Worm (Caenorhabditis elegans) whole organism, late embryonic: Measurements from ENCODE around the gene bre-3.

ENCODE experiments used
- C08G9.2 ChIP-seq: sonication (generic microtip); optimal IDR thresholded peaks from 2 replicates; lab custom pipeline; 2016; ENCODE audit warnings: mild to moderate bottlenecking, missing genetic modification characterization, moderate library complexity, missing compliant biosample characterization
- C38D4.7 ChIP-seq: fragments of 200-800 bp; sonication (Bioruptor generic); optimal IDR thresholded peaks from 2 replicates; lab custom pipeline; 2018; ENCODE audit warnings: mild to moderate bottlenecking, missing genetic modification characterization, moderate library complexity, missing compliant biosample characterization
- K02D7.2 ChIP-seq: sonication (generic microtip); optimal IDR thresholded peaks from 2 replicates; lab custom pipeline; 2017; ENCODE audit warnings: mild to moderate bottlenecking, missing genetic modification characterization, missing compliant biosample characterization
- K09A11.1 ChIP-seq: sonication (generic microtip); optimal IDR thresholded peaks from 2 replicates; lab custom pipeline; 2017; ENCODE audit warnings: antibody characterized with exemption, mild to moderate bottlenecking, missing genetic modification characterization, missing compliant biosample characterization; ENCODE audit not compliant: insufficient read depth
- T23F11.4 ChIP-seq: fragments of 200-800 bp; sonication (Bioruptor generic); optimal IDR thresholded peaks from 2 replicates; lab custom pipeline; 2018; ENCODE audit warnings: mild to moderate bottlenecking, missing genetic modification characterization, missing compliant biosample characterization
- Y22D7AL.16 ChIP-seq: sonication (generic microtip); optimal IDR thresholded peaks from 2 replicates; lab custom pipeline; 2016; ENCODE audit warnings: missing genetic modification characterization, missing compliant biosample characterization
- ahr-1 ChIP-seq: sonication (generic microtip); optimal IDR thresholded peaks from 2 replicates; lab custom pipeline; 2016; ENCODE audit warnings: missing genetic modification characterization, missing compliant biosample characterization
- ceh-19 ChIP-seq: fragments of 200-800 bp; sonication (Bioruptor generic); optimal IDR thresholded peaks from 2 replicates; lab custom pipeline; 2018; ENCODE audit warnings: mild to moderate bottlenecking, missing genetic modification characterization, missing compliant biosample characterization
- ceh-2 ChIP-seq: sonication (generic microtip); optimal IDR thresholded peaks from 2 replicates; lab custom pipeline; 2016; ENCODE audit warnings: missing genotype, missing genetic modification characterization, missing compliant biosample characterization
- ceh-22 ChIP-seq: sonication (generic microtip); optimal IDR thresholded peaks from 2 replicates; lab custom pipeline; 2017; ENCODE audit warnings: missing biosample characterization, missing genetic modification characterization
- ceh-34 ChIP-seq: sonication (generic microtip); optimal IDR thresholded peaks from 2 replicates; lab custom pipeline; 2016; ENCODE audit warnings: mild to moderate bottlenecking, missing genetic modification characterization, missing compliant biosample characterization
- ceh-45 ChIP-seq: fragments of 200-800 bp; sonication (Bioruptor generic); IDR thresholded peaks from 2 replicates; pipeline ENCODE4 v1.3.6; 2022; ENCODE audit warnings: missing genetic modification reagents, missing genetic modification characterization, missing compliant biosample characterization
- ceh-48 ChIP-seq: sonication (generic microtip); optimal IDR thresholded peaks from 2 replicates; lab custom pipeline; 2016; ENCODE audit warnings: missing genetic modification characterization, inconsistent platforms, missing compliant biosample characterization
- ceh-9 ChIP-seq: sonication (generic microtip); optimal IDR thresholded peaks from 2 replicates; lab custom pipeline; 2016; ENCODE audit warnings: mild to moderate bottlenecking, missing genetic modification characterization, inconsistent platforms, missing compliant biosample characterization
- dve-1 ChIP-seq: sonication (generic microtip); optimal IDR thresholded peaks from 2 replicates; lab custom pipeline; 2017; ENCODE audit warnings: antibody characterized with exemption, mild to moderate bottlenecking, missing genetic modification characterization, missing compliant biosample characterization
- eyg-1 ChIP-seq: sonication (generic microtip); optimal IDR thresholded peaks from 2 replicates; lab custom pipeline; 2016; ENCODE audit warnings: missing genotype, missing genetic modification characterization, missing compliant biosample characterization
- fax-1 ChIP-seq: sonication (generic microtip); optimal IDR thresholded peaks from 2 replicates; lab custom pipeline; 2016; ENCODE audit warnings: missing genotype, missing genetic modification characterization, missing compliant biosample characterization
- fkh-10 ChIP-seq: fragments of 150-350 bp; optimal IDR thresholded peaks from 2 replicates; lab custom pipeline; 2014; ENCODE audit warnings: missing biosample characterization, missing genetic modification reagents, missing genetic modification characterization
- hlh-15 ChIP-seq: sonication (generic microtip); optimal IDR thresholded peaks from 2 replicates; lab custom pipeline; 2016; ENCODE audit warnings: missing genetic modification characterization, missing compliant biosample characterization
- hlh-30 ChIP-seq: sonication (generic microtip); optimal IDR thresholded peaks from 2 replicates; lab custom pipeline; 2017; ENCODE audit warnings: antibody characterized with exemption, missing genetic modification characterization, missing compliant biosample characterization; ENCODE audit not compliant: insufficient read depth
- lin-11 ChIP-seq: fragments of 200-800 bp; sonication (Bioruptor generic); optimal IDR thresholded peaks from 2 replicates; lab custom pipeline; 2018; ENCODE audit warnings: mild to moderate bottlenecking, missing genetic modification characterization, missing compliant biosample characterization
- mec-3 ChIP-seq: sonication (generic microtip); optimal IDR thresholded peaks from 2 replicates; lab custom pipeline; 2016; ENCODE audit warnings: borderline replicate concordance, missing genetic modification characterization, missing compliant biosample characterization
- nhr-232 ChIP-seq: sonication (generic microtip); optimal IDR thresholded peaks from 2 replicates; lab custom pipeline; 2016; ENCODE audit warnings: missing genetic modification characterization, missing compliant biosample characterization
- odd-2 ChIP-seq: sonication (generic microtip); optimal IDR thresholded peaks from 2 replicates; lab custom pipeline; 2017; ENCODE audit warnings: antibody characterized with exemption, mild to moderate bottlenecking, missing genetic modification characterization, missing compliant biosample characterization
- pag-3 ChIP-seq: sonication (generic microtip); optimal IDR thresholded peaks from 2 replicates; lab custom pipeline; 2016; ENCODE audit warnings: missing compliant biosample characterization, missing genetic modification characterization, borderline replicate concordance
- pat-9 ChIP-seq: fragments of 200-800 bp; sonication (Bioruptor generic); optimal IDR thresholded peaks from 2 replicates; lab custom pipeline; 2018; ENCODE audit warnings: mild to moderate bottlenecking, missing genetic modification characterization, moderate library complexity, missing compliant biosample characterization
- pax-1 ChIP-seq: fragments of 150-350 bp; optimal IDR thresholded peaks from 2 replicates; lab custom pipeline; 2014; ENCODE audit warnings: missing biosample characterization, missing genetic modification characterization
- pha-4 ChIP-seq: fragments of 150-350 bp; optimal IDR thresholded peaks from 2 replicates; lab custom pipeline; 2018; ENCODE audit warnings: missing biosample characterization, missing genetic modification reagents, missing genetic modification characterization
- pqm-1 ChIP-seq: sonication (generic microtip); optimal IDR thresholded peaks from 2 replicates; lab custom pipeline; 2016; ENCODE audit warnings: missing genetic modification characterization, missing compliant biosample characterization
- ref-2 ChIP-seq: sonication (generic microtip); optimal IDR thresholded peaks from 2 replicates; lab custom pipeline; 2016; ENCODE audit warnings: missing genetic modification characterization, missing compliant biosample characterization
- rnt-1 ChIP-seq: sonication (generic microtip); optimal IDR thresholded peaks from 2 replicates; lab custom pipeline; 2016; ENCODE audit warnings: missing genetic modification characterization, missing compliant biosample characterization
- sdc-2 ChIP-seq: sonication (generic microtip); optimal IDR thresholded peaks from 2 replicates; lab custom pipeline; 2016; ENCODE audit warnings: missing genotype, missing genetic modification characterization, missing compliant biosample characterization
- sox-4 ChIP-seq: sonication (generic microtip); optimal IDR thresholded peaks from 2 replicates; lab custom pipeline; 2017; ENCODE audit warnings: mild to moderate bottlenecking, missing genetic modification characterization, inconsistent platforms, missing compliant biosample characterization
- syd-9 ChIP-seq: sonication (generic microtip); optimal IDR thresholded peaks from 2 replicates; lab custom pipeline; 2016; ENCODE audit warnings: mild to moderate bottlenecking, missing genetic modification characterization, moderate library complexity, missing compliant biosample characterization
- tbx-7 ChIP-seq: sonication (generic microtip); optimal IDR thresholded peaks from 2 replicates; lab custom pipeline; 2016; ENCODE audit warnings: missing genotype, missing genetic modification characterization, missing compliant biosample characterization
- ttx-3 ChIP-seq: sonication (generic microtip); optimal IDR thresholded peaks from 2 replicates; lab custom pipeline; 2016; ENCODE audit warnings: missing genetic modification reagents, missing genetic modification characterization, missing compliant biosample characterization
- unc-3 ChIP-seq, 2 experiments: fragments of 200-800 bp in 1 of 2; sonication (Bioruptor generic) in 1 of 2; sonication (generic microtip) in 1 of 2; conservative IDR thresholded peaks in 1 of 2; optimal IDR thresholded peaks in 1 of 2; 2 replicates each; pipeline versions ENCODE4 v1.3.6 to Lab custom; 2016 to 2022; ENCODE audit warnings: missing compliant biosample characterization in 2 of 2, missing genetic modification characterization in 2 of 2, missing genetic modification reagents in 1 of 2
- unc-42 ChIP-seq: sonication (generic microtip); optimal IDR thresholded peaks from 2 replicates; lab custom pipeline; 2016; ENCODE audit warnings: missing genotype, missing genetic modification characterization, missing compliant biosample characterization
- zip-5 ChIP-seq: sonication (generic microtip); optimal IDR thresholded peaks from 2 replicates; lab custom pipeline; 2016; ENCODE audit warnings: missing genetic modification characterization, missing compliant biosample characterization

bre-3 gene

ce11 chrIII:9501072-9501471 is 15.8 kb upstream of the bre-3 start:
- TF ChIP-seq pag-3 (tag; lab: Kevin White, UChicago): no peak

ce11 chrIII:9500267-9500666 is 15.0 kb upstream of the bre-3 start, which contains the start of gene sod-4:
Gene sod-4, minus strand, starts transcription at chrIII:9500375.
- TF ChIP-seq ceh-2 (tag; lab: Kevin White, UChicago) (no peak), sdc-2 (tag; lab: Kevin White, UChicago) (no peak), nhr-232 (tag; lab: Kevin White, UChicago) (no peak), pag-3 (tag; lab: Kevin White, UChicago) (no peak), odd-2 (tag; lab: Kevin White, UChicago) (no peak), fax-1 (tag; lab: Kevin White, UChicago) (no peak), rnt-1 (tag; lab: Kevin White, UChicago) (no peak), pqm-1 (tag; lab: Kevin White, UChicago) (no peak), K02D7.2 (tag; lab: Kevin White, UChicago) (no peak), ref-2 (tag; lab: Kevin White, UChicago) (no peak), ceh-48 (no peak), sox-4 (tag; lab: Kevin White, UChicago) (no peak), ceh-22 (no peak), lin-11 (tag; lab: Kevin White, UChicago) (no peak), syd-9 (no peak), K09A11.1 (tag; lab: Kevin White, UChicago) (no peak), fkh-10 (no peak), ceh-45 (GFP tag; lab: Robert Waterston, UW) (no peak), mec-3 (tag; lab: Kevin White, UChicago) (no peak), hlh-15 (tag; lab: Kevin White, UChicago) (no peak)

ce11 chrIII:9497412-9497811 is 12.1 kb upstream of the bre-3 start:
- TF ChIP-seq sdc-2 (tag; lab: Kevin White, UChicago): no peak
- TF ChIP-seq C38D4.7 (GFP tag; lab: Kevin White, UChicago): no peak
- no peak for TF ChIP-seq dve-1 (tag; lab: Kevin White, UChicago)
- TF ChIP-seq ttx-3 (tag; lab: Kevin White, UChicago): no peak
- no peak for TF ChIP-seq T23F11.4 (GFP tag; lab: Kevin White, UChicago)
- no peak for TF ChIP-seq C08G9.2
- TF ChIP-seq pha-4: no peak
- TF ChIP-seq eyg-1 (tag; lab: Kevin White, UChicago): no peak
- TF ChIP-seq unc-3 (GFP tag; conservative IDR thresholded peaks at IDR 0.05; lab: Robert Waterston, UW): no peak
- no peak for TF ChIP-seq unc-3 (tag; optimal IDR thresholded peaks at IDR 0.05; lab: Kevin White, UChicago)
- TF ChIP-seq ceh-19 (GFP tag; lab: Kevin White, UChicago): no peak
- no peak for TF ChIP-seq zip-5 (tag; lab: Kevin White, UChicago)
- no peak for TF ChIP-seq pax-1 (tag; lab: Kevin White, UChicago)

DNA sequence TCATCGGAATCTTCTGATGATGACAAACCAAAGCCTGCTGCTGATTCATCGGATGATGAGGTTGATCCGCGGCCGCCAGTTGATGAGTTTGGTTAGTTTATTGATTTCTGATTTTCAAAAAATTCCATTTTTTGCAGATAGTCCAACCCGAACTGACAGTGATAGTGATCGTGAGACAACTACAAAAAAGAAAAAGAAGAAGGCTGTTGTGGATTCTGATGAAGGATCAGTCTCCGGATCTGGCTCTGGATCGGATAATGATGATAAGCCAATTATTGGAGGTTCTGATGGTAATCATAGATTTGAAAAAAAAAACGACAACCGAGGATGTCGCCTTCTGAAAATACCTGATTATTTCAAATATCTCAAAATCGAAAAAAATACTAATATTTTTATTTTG is 10.8 kb upstream of the bre-3 start:
- TF ChIP-seq unc-42 (tag; lab: Kevin White, UChicago) (no peak), C08G9.2 (no peak), Y22D7AL.16 (tag; lab: Kevin White, UChicago) (no peak), K02D7.2 (tag; lab: Kevin White, UChicago) (no peak), dve-1 (tag; lab: Kevin White, UChicago) (no peak), ceh-34 (tag; lab: Kevin White, UChicago) (no peak), ahr-1 (tag; lab: Kevin White, UChicago) (no peak), sox-4 (tag; lab: Kevin White, UChicago) (no peak), pat-9 (tag; lab: Kevin White, UChicago) (no peak), fax-1 (tag; lab: Kevin White, UChicago) (no peak), hlh-30 (tag; lab: Kevin White, UChicago) (no peak), tbx-7 (tag; lab: Kevin White, UChicago) (no peak), rnt-1 (tag; lab: Kevin White, UChicago) (no peak), ceh-9 (tag; lab: Kevin White, UChicago) (no peak)
- TF ChIP-seq, all 69 proteins: peak for 0
